Worm (Caenorhabditis elegans) whole organism, L4 larva: ENCODE results near the gene H12D21.5.

ENCODE experiments used
- ces-1 ChIP-seq: fragments of 150-350 bp; sonication (generic microtip); optimal IDR thresholded peaks from 4 replicates; lab custom pipeline; 2014; ENCODE audit warnings: missing biosample characterization, missing genetic modification reagents, missing genetic modification characterization
- fos-1 ChIP-seq: fragments of 150-350 bp; optimal IDR thresholded peaks from 2 replicates; lab custom pipeline; 2014; ENCODE audit warnings: missing biosample characterization, missing genetic modification characterization
- jun-1 ChIP-seq: fragments of 150-350 bp; optimal IDR thresholded peaks from 2 replicates; lab custom pipeline; 2014; ENCODE audit warnings: missing biosample characterization, missing genetic modification reagents, missing genetic modification characterization
- mdl-1 ChIP-seq, 2 experiments: fragments of 150-350 bp in 1 of 2; sonication (generic microtip) in 1 of 2; optimal IDR thresholded peaks; 2 replicates each; lab custom pipeline; 2014 to 2017; ENCODE audit warnings: missing biosample characterization in 2 of 2, missing genetic modification characterization in 2 of 2
- nhr-25 ChIP-seq: sonication (generic microtip); optimal IDR thresholded peaks from 2 replicates; lab custom pipeline; 2017; ENCODE audit warnings: missing genetic modification characterization, mild to moderate bottlenecking, missing compliant biosample characterization, antibody characterized with exemption, moderate library complexity, borderline replicate concordance; ENCODE audit not compliant: insufficient read depth
- pha-4 ChIP-seq, 2 experiments: fragments of 150-350 bp in 1 of 2; fragments of 200-800 bp in 1 of 2; sonication (Bioruptor generic) in 1 of 2; IDR thresholded peaks in 1 of 2; optimal IDR thresholded peaks in 1 of 2; 2 replicates each; pipeline versions ENCODE4 v1.3.6 to Lab custom; 2014 to 2022; ENCODE audit warnings: missing genetic modification characterization in 2 of 2, missing genetic modification reagents in 2 of 2, missing biosample characterization in 1 of 2, missing compliant biosample characterization in 1 of 2
- skn-1 ChIP-seq: fragments of 150-350 bp; optimal IDR thresholded peaks from 2 replicates; lab custom pipeline; 2014; ENCODE audit warnings: missing biosample characterization, missing genetic modification characterization
- ztf-7 ChIP-seq: fragments of 150-350 bp; optimal IDR thresholded peaks from 2 replicates; lab custom pipeline; 2014; ENCODE audit warnings: missing biosample characterization, missing genetic modification characterization

- TF ChIP-seq fos-1 (tag; lab: Kevin White, UChicago): no peak
- no peak for TF ChIP-seq mdl-1 (tag; optimal IDR thresholded peaks at IDR 0.05; lab: Kevin White, UChicago)
- no peak for TF ChIP-seq ces-1 (GFP tag; lab: Kevin White, UChicago)
- no peak; the same call in 1 of the 2 replicates for TF ChIP-seq pha-4 (GFP tag; IDR thresholded peaks at IDR 0.05; lab: Robert Waterston, UW)
- TF ChIP-seq pha-4 (tag; optimal IDR thresholded peaks at IDR 0.05; lab: Kevin White, UChicago): no peak
- TF ChIP-seq skn-1 (tag; lab: Kevin White, UChicago): no peak
- TF ChIP-seq nhr-25 (tag; lab: Kevin White, UChicago): no peak
- TF ChIP-seq ztf-7 (tag; lab: Kevin White, UChicago): no peak
- TF ChIP-seq jun-1 (tag; lab: Kevin White, UChicago): no peak
Measured at ce11 chrV:14876257-14876656, 17.5 kb upstream of the H12D21.5 start.
